Worm (Caenorhabditis elegans) whole organism, early embryonic: ENCODE measurements around the gene mrpl-4.
A peak's percentile ranks its signal among the peaks of the same experiment; 100 is the strongest.

Experiments used
- B0310.2 ChIP-seq: sonication (generic microtip); optimal IDR thresholded peaks from 2 replicates; lab custom pipeline; 2016; ENCODE audit warnings: mild to moderate bottlenecking, missing genetic modification characterization, missing compliant biosample characterization
- F13C5.2 ChIP-seq: sonication (generic microtip); optimal IDR thresholded peaks from 2 replicates; lab custom pipeline; 2017; ENCODE audit warnings: mild to moderate bottlenecking, missing genetic modification characterization, inconsistent platforms, missing compliant biosample characterization
- aly-1 ChIP-seq: sonication (generic microtip); optimal IDR thresholded peaks from 2 replicates; lab custom pipeline; 2016; ENCODE audit warnings: missing genetic modification characterization, missing compliant biosample characterization
- ama-1 ChIP-seq: fragments of 150-350 bp; optimal IDR thresholded peaks from 2 replicates; lab custom pipeline; 2014
- ceh-13 ChIP-seq: fragments of 200-800 bp; sonication (Bioruptor generic); optimal IDR thresholded peaks from 2 replicates; lab custom pipeline; 2018; ENCODE audit warnings: mild to moderate bottlenecking, missing genetic modification characterization, missing compliant biosample characterization
- ceh-36 ChIP-seq: sonication (generic microtip); optimal IDR thresholded peaks from 2 replicates; lab custom pipeline; 2016; ENCODE audit warnings: missing genetic modification characterization, inconsistent platforms, missing compliant biosample characterization
- ets-7 ChIP-seq: sonication (generic microtip); optimal IDR thresholded peaks from 2 replicates; lab custom pipeline; 2016; ENCODE audit warnings: missing genotype, missing genetic modification characterization, missing compliant biosample characterization
- flt-1 ChIP-seq: fragments of 200-800 bp; sonication (Bioruptor generic); IDR thresholded peaks from 2 replicates; pipeline ENCODE4 v1.3.6; 2022; ENCODE audit warnings: missing genetic modification characterization, missing compliant biosample characterization
- hmbx-1 ChIP-seq: sonication (generic microtip); optimal IDR thresholded peaks from 2 replicates; lab custom pipeline; 2016; ENCODE audit warnings: mild to moderate bottlenecking, missing genetic modification characterization, missing compliant biosample characterization
- hmg-4 ChIP-seq: fragments of 200-800 bp; sonication (Bioruptor generic); optimal IDR thresholded peaks from 2 replicates; lab custom pipeline; 2018; ENCODE audit warnings: mild to moderate bottlenecking, missing genetic modification characterization, missing compliant biosample characterization
- hnd-1 ChIP-seq: sonication (generic microtip); optimal IDR thresholded peaks from 2 replicates; lab custom pipeline; 2016; ENCODE audit warnings: missing genetic modification characterization, missing compliant biosample characterization
- pes-1 ChIP-seq: fragments of 200-800 bp; sonication (Bioruptor generic); IDR thresholded peaks from 2 replicates; pipeline ENCODE4 v1.3.6; 2022; ENCODE audit warnings: missing genetic modification reagents, missing genetic modification characterization, missing compliant biosample characterization
- scrt-1 ChIP-seq: fragments of 200-800 bp; sonication (Bioruptor generic); IDR thresholded peaks from 2 replicates; pipeline ENCODE4 v1.3.6; 2022; ENCODE audit warnings: missing genetic modification characterization, missing compliant biosample characterization
- sea-1 ChIP-seq: fragments of 200-800 bp; sonication (Bioruptor generic); conservative IDR thresholded peaks from 2 replicates; pipeline ENCODE4 v1.3.6; 2022; ENCODE audit warnings: missing genetic modification characterization, missing compliant biosample characterization
- tbx-11 ChIP-seq: fragments of 200-800 bp; sonication (Bioruptor generic); IDR thresholded peaks from 2 replicates; pipeline ENCODE4 v1.3.6; 2022; ENCODE audit warnings: missing genetic modification characterization, missing compliant biosample characterization
- tbx-37 ChIP-seq: fragments of 200-800 bp; sonication (Bioruptor generic); conservative IDR thresholded peaks from 2 replicates; pipeline ENCODE4 v1.3.6; 2022; ENCODE audit warnings: missing genetic modification reagents, missing genetic modification characterization, missing compliant biosample characterization
- tra-4 ChIP-seq: sonication (generic microtip); optimal IDR thresholded peaks from 2 replicates; lab custom pipeline; 2017; ENCODE audit warnings: missing genetic modification characterization, missing compliant biosample characterization

mrpl-4 gene

DNA sequence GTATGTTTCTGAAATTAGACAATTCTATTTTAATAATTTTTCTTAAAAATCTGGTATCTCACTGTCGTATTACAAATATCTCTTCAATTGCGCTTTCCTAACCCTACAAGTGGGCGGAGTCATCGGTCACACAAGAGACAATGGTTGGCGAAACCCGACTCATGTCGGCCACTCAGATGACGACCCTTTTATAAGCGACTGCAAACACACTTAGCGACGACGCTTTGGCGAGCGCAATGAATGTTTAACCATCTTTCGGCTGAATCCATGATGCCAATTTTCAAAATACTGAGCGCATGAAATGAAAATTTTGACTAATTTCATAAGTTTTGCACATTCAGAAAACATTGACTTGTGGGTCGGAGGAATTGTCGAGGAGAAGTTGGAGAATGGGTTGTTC lies 33.3 kb downstream of the mrpl-4 start:
- TF ChIP-seq scrt-1 (GFP tag; lab: Robert Waterston, UW) = peak; percentile 99
- TF ChIP-seq hnd-1 (tag; lab: Kevin White, UChicago) = peak; percentile 97
- TF ChIP-seq flt-1 (GFP tag; lab: Robert Waterston, UW) = peak; percentile 99
- TF ChIP-seq aly-1 (tag; lab: Kevin White, UChicago) = peak; percentile 98
- TF ChIP-seq hmbx-1 (tag; lab: Kevin White, UChicago) = peak; percentile 93
- TF ChIP-seq ceh-36 (tag; lab: Kevin White, UChicago) = peak; percentile 98
- TF ChIP-seq ets-7 = peak; percentile 96
- peak; percentile 99 for TF ChIP-seq tbx-37 (GFP tag; lab: Robert Waterston, UW)
- peak; percentile 100 for TF ChIP-seq sea-1 (GFP tag; lab: Robert Waterston, UW)
- TF ChIP-seq pes-1 (GFP tag; lab: Robert Waterston, UW) = peak; percentile 99
- TF ChIP-seq ama-1 (lab: Kevin White, UChicago) = no peak
- peak; percentile 99 for TF ChIP-seq tbx-11 (GFP tag; lab: Robert Waterston, UW)
- peak; percentile 100 for TF ChIP-seq hmg-4 (GFP tag; lab: Kevin White, UChicago)
- TF ChIP-seq tra-4 (tag; lab: Kevin White, UChicago) = peak; percentile 96
- TF ChIP-seq B0310.2 (tag; lab: Kevin White, UChicago) = peak; percentile 98
- TF ChIP-seq F13C5.2 (tag; lab: Kevin White, UChicago) = peak; percentile 99
- TF ChIP-seq ceh-13 (GFP tag; lab: Kevin White, UChicago) = peak; percentile 98

- TF ChIP-seq ceh-36 (tag; lab: Kevin White, UChicago) (no peak), sea-1 (GFP tag; lab: Robert Waterston, UW) (no peak), aly-1 (tag; lab: Kevin White, UChicago) (no peak), tbx-37 (GFP tag; lab: Robert Waterston, UW) (no peak), pes-1 (GFP tag; lab: Robert Waterston, UW) (no peak), ets-7 (no peak), scrt-1 (GFP tag; lab: Robert Waterston, UW) (no peak), tra-4 (tag; lab: Kevin White, UChicago) (no peak), B0310.2 (tag; lab: Kevin White, UChicago) (no peak), ama-1 (lab: Kevin White, UChicago) (no peak), hmbx-1 (tag; lab: Kevin White, UChicago) (no peak), tbx-11 (GFP tag; lab: Robert Waterston, UW) (no peak)
Measured at ce11 chrV:8507324-8507723, 40.3 kb downstream of the mrpl-4 start, which contains the start of gene ZK994.6. TSS of gene ZK994.6 (minus strand) at chrV:8507424.

DNA sequence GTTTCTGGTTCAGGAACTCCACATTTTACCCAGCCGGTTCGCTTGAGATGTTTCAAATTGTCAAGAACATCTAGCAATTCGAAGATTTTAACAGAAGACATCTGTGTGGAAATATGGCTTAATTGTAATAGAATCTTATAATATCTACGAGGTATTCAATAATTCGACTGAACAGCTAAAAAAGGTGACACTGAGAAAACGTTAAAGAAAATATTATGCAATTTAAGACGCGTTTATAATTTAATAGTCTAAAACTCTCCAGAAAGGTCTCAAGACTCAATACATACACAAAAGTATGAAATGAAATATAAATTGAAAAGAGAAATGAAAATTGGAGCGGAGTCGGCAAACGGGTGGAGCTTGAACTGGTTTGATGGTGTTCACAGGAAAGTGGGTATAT lies 46.3 kb downstream of the mrpl-4 start, which contains the start of gene F45F2.9:
Gene F45F2.9 (minus strand): TSS at position 101 of the 400 bp plus-strand sequence.
- no peak for TF ChIP-seq scrt-1 (GFP tag; lab: Robert Waterston, UW)
- TF ChIP-seq hmg-4 (GFP tag; lab: Kevin White, UChicago) = no peak
- TF ChIP-seq sea-1 (GFP tag; lab: Robert Waterston, UW) = no peak
- no peak for TF ChIP-seq tbx-11 (GFP tag; lab: Robert Waterston, UW)
- TF ChIP-seq flt-1 (GFP tag; lab: Robert Waterston, UW) = no peak
- no peak for TF ChIP-seq hnd-1 (tag; lab: Kevin White, UChicago)

ce11 chrV:8516426-8516825 lies 49.4 kb downstream of the mrpl-4 start:
- TF ChIP-seq hmg-4 (GFP tag; lab: Kevin White, UChicago) (no peak), pes-1 (GFP tag; lab: Robert Waterston, UW) (no peak), hnd-1 (tag; lab: Kevin White, UChicago) (no peak), tbx-37 (GFP tag; lab: Robert Waterston, UW) (no peak), scrt-1 (GFP tag; lab: Robert Waterston, UW) (no peak)

DNA sequence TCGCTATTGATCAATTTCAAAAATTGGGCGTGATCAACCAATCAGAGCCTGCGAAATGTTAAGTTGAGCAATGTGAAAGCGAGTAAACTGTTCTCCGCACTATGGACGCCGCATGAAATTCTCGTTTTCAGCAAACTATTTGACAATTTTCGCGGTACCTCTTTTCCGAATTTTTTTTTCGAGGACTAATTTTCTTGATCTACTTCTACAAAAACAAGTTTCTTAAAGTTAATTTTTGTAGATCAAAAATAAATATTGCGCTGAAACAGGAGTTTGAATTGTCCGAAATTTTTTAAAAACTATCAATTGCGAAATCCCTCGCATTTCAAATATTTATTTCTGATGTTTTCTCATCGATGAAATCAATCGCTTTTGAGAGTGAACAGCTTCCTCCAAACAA lies 50.6 kb downstream of the mrpl-4 start:
- TF ChIP-seq hnd-1 (tag; lab: Kevin White, UChicago) (no peak), ceh-36 (tag; lab: Kevin White, UChicago) (no peak)

DNA sequence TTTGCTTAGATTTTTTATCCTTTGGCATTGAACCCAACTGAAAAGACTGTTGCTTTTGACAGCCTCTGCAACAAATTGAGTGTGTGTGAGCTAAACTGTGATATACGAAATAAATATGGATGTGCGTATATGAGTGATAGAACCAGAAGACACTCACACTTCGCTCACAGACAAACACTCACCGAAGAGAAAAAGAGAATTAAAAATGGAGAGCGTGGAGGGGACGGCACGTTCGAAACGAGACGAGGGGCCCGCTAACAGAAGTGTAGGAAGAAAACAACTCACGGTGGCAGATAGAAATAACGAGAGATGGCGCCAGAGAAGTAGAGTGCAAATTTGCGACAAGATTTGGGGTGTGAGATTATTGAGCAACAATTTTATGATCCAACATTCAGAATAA lies 51.2 kb downstream of the mrpl-4 start:
- TF ChIP-seq ceh-13 (GFP tag; lab: Kevin White, UChicago) (no peak), hmbx-1 (tag; lab: Kevin White, UChicago) (no peak), B0310.2 (tag; lab: Kevin White, UChicago) (no peak), sea-1 (GFP tag; lab: Robert Waterston, UW) (no peak), ama-1 (lab: Kevin White, UChicago) (no peak), ets-7 (no peak), aly-1 (tag; lab: Kevin White, UChicago) (no peak), F13C5.2 (tag; lab: Kevin White, UChicago) (no peak), hmg-4 (GFP tag; lab: Kevin White, UChicago) (no peak), tbx-11 (GFP tag; lab: Robert Waterston, UW) (no peak)
